Fruit fly (Drosophila melanogaster) whole organism, prepupa: ENCODE measurements around the gene CG13841.

Source experiments
- CG10631 ChIP-seq: fragments of 200-800 bp; sonication (Bioruptor generic); optimal IDR thresholded peaks from 2 replicates; lab custom pipeline; 2016; ENCODE audit warnings: missing biosample characterization, missing genetic modification characterization
- CG10669 ChIP-seq: fragments of 200-800 bp; sonication (Bioruptor generic); optimal IDR thresholded peaks from 3 replicates; lab custom pipeline; 2018; ENCODE audit warnings: missing biosample characterization, mild to moderate bottlenecking, missing genetic modification characterization, moderate library complexity
- CG11294 ChIP-seq: fragments of 200-800 bp; sonication (Bioruptor generic); IDR thresholded peaks from 2 replicates; pipeline ENCODE4 v1.3.6; 2022; ENCODE audit warnings: missing biosample characterization, missing genetic modification characterization
- CG11762 ChIP-seq: fragments of 200-800 bp; sonication (Bioruptor generic); optimal IDR thresholded peaks from 3 replicates; lab custom pipeline; 2016; ENCODE audit warnings: missing biosample characterization, missing genetic modification characterization; ENCODE audit not compliant: insufficient read depth
- CG11902 ChIP-seq: fragments of 200-800 bp; sonication (Bioruptor generic); optimal IDR thresholded peaks from 3 replicates; lab custom pipeline; 2016; ENCODE audit warnings: missing biosample characterization, missing genetic modification characterization
- CG15336 ChIP-seq: fragments of 200-800 bp; sonication (Bioruptor generic); IDR thresholded peaks from 2 replicates; pipeline ENCODE4 v1.3.6; 2022; ENCODE audit warnings: missing biosample characterization, missing genetic modification characterization
- CG1621 ChIP-seq: fragments of 200-800 bp; sonication (Bioruptor generic); optimal IDR thresholded peaks from 3 replicates; lab custom pipeline; 2018; ENCODE audit warnings: missing biosample characterization, mild to moderate bottlenecking, missing genetic modification characterization
- CG3032 ChIP-seq: fragments of 200-800 bp; optimal IDR thresholded peaks from 2 replicates; lab custom pipeline; 2019; ENCODE audit warnings: missing biosample characterization, mild to moderate bottlenecking, missing genetic modification characterization, moderate library complexity
- CG31627 ChIP-seq: fragments of 200-800 bp; sonication (Bioruptor generic); optimal IDR thresholded peaks from 3 replicates; lab custom pipeline; 2016; ENCODE audit warnings: missing biosample characterization, missing genetic modification characterization
- CG32006 ChIP-seq: fragments of 200-800 bp; sonication (Bioruptor generic); optimal IDR thresholded peaks from 3 replicates; lab custom pipeline; 2017; ENCODE audit warnings: missing biosample characterization, mild to moderate bottlenecking, missing genetic modification characterization
- CG3919 ChIP-seq: fragments of 200-800 bp; sonication (Bioruptor generic); optimal IDR thresholded peaks from 3 replicates; lab custom pipeline; 2016; ENCODE audit warnings: missing biosample characterization, missing genetic modification characterization
- CG4318 ChIP-seq: fragments of 200-800 bp; sonication (Bioruptor generic); optimal IDR thresholded peaks from 3 replicates; lab custom pipeline; 2017; ENCODE audit warnings: missing biosample characterization, mild to moderate bottlenecking, missing genetic modification characterization
- CG6163 ChIP-seq: fragments of 200-800 bp; sonication (Bioruptor generic); IDR thresholded peaks from 3 replicates; pipeline ENCODE4 v1.3.6; 2022; ENCODE audit warnings: missing biosample characterization, missing genetic modification characterization
- CG6276 ChIP-seq: fragments of 200-800 bp; sonication (Bioruptor generic); optimal IDR thresholded peaks from 2 replicates; lab custom pipeline; 2017; ENCODE audit warnings: missing biosample characterization, mild to moderate bottlenecking, missing genetic modification characterization
- CG6808 ChIP-seq: fragments of 200-800 bp; sonication (Bioruptor generic); optimal IDR thresholded peaks from 3 replicates; lab custom pipeline; 2017; ENCODE audit warnings: missing biosample characterization, missing genetic modification characterization, mild to moderate bottlenecking, moderate library complexity, missing genetic modification reagents
- CG7368 ChIP-seq: fragments of 200-800 bp; sonication (Bioruptor generic); optimal IDR thresholded peaks from 3 replicates; lab custom pipeline; 2016; ENCODE audit warnings: missing biosample characterization, missing genetic modification characterization
- CG8119 ChIP-seq: fragments of 200-800 bp; sonication (Bioruptor generic); IDR thresholded peaks from 3 replicates; pipeline ENCODE4 v1.3.6; 2022; ENCODE audit warnings: missing biosample characterization, missing genetic modification characterization
- CG8632 ChIP-seq: fragments of 200-800 bp; sonication (Bioruptor generic); optimal IDR thresholded peaks from 3 replicates; lab custom pipeline; 2016; ENCODE audit warnings: missing biosample characterization, missing genetic modification characterization
- CG9139 ChIP-seq: fragments of 200-800 bp; sonication (Bioruptor generic); optimal IDR thresholded peaks from 3 replicates; lab custom pipeline; 2017; ENCODE audit warnings: missing biosample characterization, mild to moderate bottlenecking, missing genetic modification characterization
- Eip75B ChIP-seq: fragments of 200-800 bp; sonication (Bioruptor generic); optimal IDR thresholded peaks from 3 replicates; lab custom pipeline; 2016; ENCODE audit warnings: missing biosample characterization, missing genetic modification characterization
- Eip93F ChIP-seq: fragments of 200-800 bp; sonication (Bioruptor generic); optimal IDR thresholded peaks from 2 replicates; lab custom pipeline; 2016; ENCODE audit warnings: missing biosample characterization, mild to moderate bottlenecking, missing genetic modification characterization
- Ets21C ChIP-seq: fragments of 200-800 bp; sonication (Bioruptor generic); optimal IDR thresholded peaks from 3 replicates; lab custom pipeline; 2016; ENCODE audit warnings: missing biosample characterization, missing genetic modification characterization
- Gug ChIP-seq: fragments of 200-800 bp; sonication (Bioruptor generic); IDR thresholded peaks from 2 replicates; pipeline ENCODE4 v1.3.6; 2022; ENCODE audit warnings: missing biosample characterization, missing genetic modification characterization
- Hr38 ChIP-seq: sonication (Bioruptor generic); optimal IDR thresholded peaks from 2 replicates; lab custom pipeline; 2016; ENCODE audit warnings: missing biosample characterization, missing genetic modification characterization
- Hr39 ChIP-seq: fragments of 200-800 bp; sonication (Bioruptor generic); optimal IDR thresholded peaks from 2 replicates; lab custom pipeline; 2016; ENCODE audit warnings: missing biosample characterization, missing genetic modification characterization
- Lpt ChIP-seq: fragments of 200-800 bp; sonication (Bioruptor generic); optimal IDR thresholded peaks from 3 replicates; lab custom pipeline; 2016; ENCODE audit warnings: missing biosample characterization, missing genetic modification characterization
- Met ChIP-seq: fragments of 200-800 bp; sonication (Bioruptor generic); optimal IDR thresholded peaks from 3 replicates; lab custom pipeline; 2016; ENCODE audit warnings: missing biosample characterization, missing genetic modification characterization
- OdsH ChIP-seq: fragments of 200-800 bp; sonication (Bioruptor generic); optimal IDR thresholded peaks from 3 replicates; lab custom pipeline; 2016; ENCODE audit warnings: missing biosample characterization, missing genetic modification characterization
- Smox ChIP-seq: fragments of 200-800 bp; sonication (Bioruptor generic); optimal IDR thresholded peaks from 3 replicates; lab custom pipeline; 2016; ENCODE audit warnings: missing biosample characterization, missing genetic modification characterization
- Sox102F ChIP-seq: fragments of 200-800 bp; sonication (Bioruptor generic); optimal IDR thresholded peaks from 2 replicates; lab custom pipeline; 2016; ENCODE audit warnings: missing biosample characterization, mild to moderate bottlenecking, missing genetic modification characterization
- Sox14 ChIP-seq: fragments of 200-800 bp; sonication (Bioruptor generic); optimal IDR thresholded peaks from 3 replicates; lab custom pipeline; 2016; ENCODE audit warnings: missing biosample characterization, missing genetic modification characterization
- Sox15 ChIP-seq: fragments of 200-800 bp; sonication (Bioruptor generic); optimal IDR thresholded peaks from 3 replicates; lab custom pipeline; 2016; ENCODE audit warnings: missing biosample characterization, missing genetic modification characterization
- achi ChIP-seq: fragments of 200-800 bp; sonication (Bioruptor generic); optimal IDR thresholded peaks from 3 replicates; lab custom pipeline; 2016; ENCODE audit warnings: missing biosample characterization, missing genetic modification characterization
- acj6 ChIP-seq: fragments of 200-800 bp; sonication (Bioruptor generic); optimal IDR thresholded peaks from 3 replicates; lab custom pipeline; 2016; ENCODE audit warnings: missing biosample characterization, missing genetic modification characterization
- cyc ChIP-seq: fragments of 200-800 bp; sonication (Bioruptor generic); optimal IDR thresholded peaks from 3 replicates; lab custom pipeline; 2016; ENCODE audit warnings: missing biosample characterization, missing genetic modification characterization
- dac ChIP-seq: fragments of 200-800 bp; sonication (Bioruptor generic); optimal IDR thresholded peaks from 2 replicates; lab custom pipeline; 2017; ENCODE audit warnings: missing biosample characterization, mild to moderate bottlenecking, missing genetic modification characterization
- dsx ChIP-seq: fragments of 200-800 bp; optimal IDR thresholded peaks from 3 replicates; lab custom pipeline; 2019; ENCODE audit warnings: missing biosample characterization, mild to moderate bottlenecking, missing genetic modification characterization, moderate library complexity; ENCODE audit not compliant: poor library complexity, severe bottlenecking
- eg ChIP-seq: fragments of 200-800 bp; sonication (Bioruptor generic); IDR thresholded peaks from 3 replicates; pipeline ENCODE4 v1.3.6; 2022; ENCODE audit warnings: missing biosample characterization, missing genetic modification characterization
- esn ChIP-seq: fragments of 200-800 bp; sonication (Bioruptor generic); optimal IDR thresholded peaks from 2 replicates; lab custom pipeline; 2016; ENCODE audit warnings: missing biosample characterization, mild to moderate bottlenecking, missing genetic modification characterization, moderate library complexity
- fd85E ChIP-seq: fragments of 200-800 bp; sonication (Bioruptor generic); optimal IDR thresholded peaks from 3 replicates; lab custom pipeline; 2016; ENCODE audit warnings: missing biosample characterization, missing genetic modification characterization
- fkh ChIP-seq: fragments of 200-800 bp; sonication (Bioruptor generic); optimal IDR thresholded peaks from 3 replicates; lab custom pipeline; 2017; ENCODE audit warnings: missing biosample characterization, mild to moderate bottlenecking, missing genetic modification characterization, moderate library complexity
- lz ChIP-seq: fragments of 200-800 bp; sonication (Bioruptor generic); optimal IDR thresholded peaks from 3 replicates; lab custom pipeline; 2016; ENCODE audit warnings: missing biosample characterization, missing genetic modification characterization
- pdm3 ChIP-seq: fragments of 200-800 bp; sonication (Bioruptor generic); optimal IDR thresholded peaks from 3 replicates; lab custom pipeline; 2016; ENCODE audit warnings: missing biosample characterization, missing genetic modification characterization
- spab ChIP-seq: fragments of 200-800 bp; sonication (Bioruptor generic); optimal IDR thresholded peaks from 2 replicates; lab custom pipeline; 2017; ENCODE audit warnings: missing biosample characterization, mild to moderate bottlenecking, missing genetic modification characterization, missing genetic modification reagents
- ss ChIP-seq, 2 experiments: fragments of 200-800 bp; sonication (Bioruptor generic); optimal IDR thresholded peaks; 2 replicates in 1 of 2; 3 replicates in 1 of 2; lab custom pipeline; 2017 to 2018; ENCODE audit warnings: mild to moderate bottlenecking in 2 of 2, missing biosample characterization in 2 of 2, missing genetic modification characterization in 2 of 2, moderate library complexity in 1 of 2
- topi ChIP-seq: fragments of 200-800 bp; sonication (Bioruptor generic); optimal IDR thresholded peaks from 3 replicates; lab custom pipeline; 2016; ENCODE audit warnings: missing biosample characterization, missing genetic modification characterization
- vri ChIP-seq: fragments of 200-800 bp; sonication (Bioruptor generic); optimal IDR thresholded peaks from 3 replicates; lab custom pipeline; 2016; ENCODE audit warnings: missing biosample characterization, mild to moderate bottlenecking, missing genetic modification characterization

CG13841 gene

dm6 chr3R:22751111-22751510, 16.4 kb downstream of the CG13841 start (continued):
- TF ChIP-seq CG6276 (no peak), Met (GFP tag; lab: Kevin White, UChicago) (peak; percentile 36), dac (GFP tag; lab: Kevin White, UChicago) (peak; percentile 16), CG6163 (GFP tag; lab: Robert Waterston, UW) (peak; percentile 57), Sox15 (GFP tag; lab: Kevin White, UChicago) (no peak), CG11902 (GFP tag; lab: Kevin White, UChicago) (no peak), Sox14 (GFP tag; lab: Kevin White, UChicago) (peak; percentile 17), CG15336 (peak; percentile 64; the same call in 1 of the 2 replicates), Gug (peak; percentile 47; the same call in 1 of the 2 replicates), pdm3 (GFP tag; lab: Kevin White, UChicago) (peak; percentile 55), cyc (peak; percentile 20), lz (GFP tag; lab: Kevin White, UChicago) (peak; percentile 25), CG10669 (GFP tag; lab: Kevin White, UChicago) (peak; percentile 27), Eip93F (GFP tag; lab: Kevin White, UChicago) (no peak), CG3919 (GFP tag; lab: Kevin White, UChicago) (no peak), OdsH (GFP tag; lab: Kevin White, UChicago) (peak; percentile 45), CG31627 (GFP tag; lab: Kevin White, UChicago) (peak; percentile 24), CG8119 (GFP tag; lab: Robert Waterston, UW) (peak; percentile 53; the same call in 2 of the 3 replicates), achi (GFP tag; lab: Kevin White, UChicago) (peak; percentile 15), eg (GFP tag; lab: Robert Waterston, UW) (peak; percentile 62; the same call in 2 of the 3 replicates), acj6 (peak; percentile 40), Eip75B (no peak)

dm6 chr3R:22750534-22750947, 17.0 kb downstream of the CG13841 start, which contains the start of the genes rumi, CG7029 and Usp12-46:
TSS of gene rumi (minus strand) at chr3R:22750597.
TSS of gene CG7029 (plus strand) at chr3R:22750901.
TSS of gene Usp12-46 (plus strand) at chr3R:22750901.
- TF ChIP-seq CG3919 (GFP tag; lab: Kevin White, UChicago) = no peak
- TF ChIP-seq pdm3 (GFP tag; lab: Kevin White, UChicago) = no peak
- TF ChIP-seq Eip93F (GFP tag; lab: Kevin White, UChicago) = no peak
- peak; percentile 88 for TF ChIP-seq esn (GFP tag; lab: Kevin White, UChicago)
- TF ChIP-seq fd85E = no peak
- no peak for TF ChIP-seq CG7368 (GFP tag; lab: Kevin White, UChicago)
- TF ChIP-seq fkh (GFP tag; lab: Kevin White, UChicago) = no peak
- TF ChIP-seq Hr39 (GFP tag; lab: Kevin White, UChicago) = peak; percentile 93
- TF ChIP-seq Gug = peak; percentile 72
- TF ChIP-seq Hr38 (GFP tag; lab: Kevin White, UChicago) = peak; percentile 11
- peak; percentile 83 for TF ChIP-seq CG3032 (tag; lab: Kevin White, UChicago)
- peak; percentile 36; the same call in 1 of the 2 replicates for TF ChIP-seq CG15336
- TF ChIP-seq cyc = peak; percentile 89
- TF ChIP-seq CG11902 (GFP tag; lab: Kevin White, UChicago) = peak; percentile 78
- peak; percentile 53; the same call in 1 of the 2 replicates for TF ChIP-seq CG11294 (GFP tag; lab: Robert Waterston, UW)
- no peak for TF ChIP-seq CG4318 (GFP tag; lab: Kevin White, UChicago)
- peak; percentile 88 for TF ChIP-seq lz (GFP tag; lab: Kevin White, UChicago)
- TF ChIP-seq CG31627 (GFP tag; lab: Kevin White, UChicago) = peak; percentile 92
- peak; percentile 87 for TF ChIP-seq Sox15 (GFP tag; lab: Kevin White, UChicago)
- no peak for TF ChIP-seq Ets21C
- no peak for TF ChIP-seq Smox (GFP tag; lab: Kevin White, UChicago)
- peak; percentile 78 for TF ChIP-seq CG11762
- TF ChIP-seq CG10631 (GFP tag; lab: Kevin White, UChicago) = no peak
- peak; percentile 84 for TF ChIP-seq topi (GFP tag; lab: Kevin White, UChicago)
- no peak for TF ChIP-seq Met (GFP tag; lab: Kevin White, UChicago)
- no peak for TF ChIP-seq acj6
- TF ChIP-seq Lpt = peak; percentile 68
- TF ChIP-seq spab = no peak
- TF ChIP-seq Sox102F (GFP tag; lab: Kevin White, UChicago) = no peak
- TF ChIP-seq CG32006 (GFP tag; lab: Kevin White, UChicago) = no peak
- TF ChIP-seq ss (GFP tag; optimal IDR thresholded peaks at IDR 0.05; lab: Kevin White, UChicago) = no peak
- peak; percentile 54 for TF ChIP-seq CG1621 (tag; lab: Kevin White, UChicago)
- no peak for TF ChIP-seq dac (GFP tag; lab: Kevin White, UChicago)
- TF ChIP-seq CG8632 = no peak
- TF ChIP-seq dsx = peak; percentile 59
- TF ChIP-seq vri (GFP tag; lab: Kevin White, UChicago) = no peak
- TF ChIP-seq achi (GFP tag; lab: Kevin White, UChicago) = peak; percentile 77
- no peak for TF ChIP-seq CG9139 (GFP tag; lab: Kevin White, UChicago)
- peak; percentile 22 for TF ChIP-seq CG6808 (GFP tag; lab: Kevin White, UChicago)
- peak; percentile 65; the same call in 2 of the 3 replicates for TF ChIP-seq CG8119 (GFP tag; lab: Robert Waterston, UW)
